Worm (Caenorhabditis elegans) whole organism, young adult: Measurements from ENCODE around the gene F38B7.10.

Experiments used
- B0336.3 ChIP-seq: fragments of 200-800 bp; sonication (Bioruptor generic); IDR thresholded peaks from 2 replicates; pipeline ENCODE4 v1.3.6; 2022; ENCODE audit warnings: missing genetic modification characterization, missing compliant biosample characterization
- F10E7.11 ChIP-seq: sonication (generic microtip); optimal IDR thresholded peaks from 2 replicates; lab custom pipeline; 2017; ENCODE audit warnings: mild to moderate bottlenecking, missing genetic modification characterization, moderate library complexity, missing compliant biosample characterization
- F23B12.7 ChIP-seq: sonication (generic microtip); optimal IDR thresholded peaks from 2 replicates; lab custom pipeline; 2017; ENCODE audit warnings: missing genetic modification characterization, mild to moderate bottlenecking, missing compliant biosample characterization, antibody characterized with exemption, moderate library complexity; ENCODE audit not compliant: insufficient read depth
- F37B4.10 ChIP-seq: fragments of 200-800 bp; sonication (Bioruptor generic); IDR thresholded peaks from 2 replicates; pipeline ENCODE4 v1.3.6; 2022; ENCODE audit warnings: missing genetic modification characterization, missing compliant biosample characterization
- F52B5.7 ChIP-seq: sonication (generic microtip); optimal IDR thresholded peaks from 2 replicates; lab custom pipeline; 2016; ENCODE audit warnings: mild to moderate bottlenecking, missing genetic modification characterization, missing compliant biosample characterization
- F55B11.4 ChIP-seq: sonication (generic microtip); optimal IDR thresholded peaks from 2 replicates; lab custom pipeline; 2016; ENCODE audit warnings: missing compliant biosample characterization, missing genetic modification characterization, borderline replicate concordance; ENCODE audit not compliant: insufficient read depth
- F57A8.1 ChIP-seq: fragments of 200-800 bp; sonication (Bioruptor generic); optimal IDR thresholded peaks from 2 replicates; lab custom pipeline; 2018; ENCODE audit warnings: mild to moderate bottlenecking, missing genetic modification characterization, moderate library complexity, missing compliant biosample characterization
- F57C9.4 ChIP-seq: sonication (generic microtip); optimal IDR thresholded peaks from 2 replicates; lab custom pipeline; 2017; ENCODE audit warnings: mild to moderate bottlenecking, missing genetic modification characterization, missing compliant biosample characterization
- T26A5.8 ChIP-seq: sonication (generic microtip); optimal IDR thresholded peaks from 2 replicates; lab custom pipeline; 2016; ENCODE audit warnings: missing genetic modification characterization, missing compliant biosample characterization
- Y79H2A.3 ChIP-seq: fragments of 200-800 bp; sonication (Bioruptor generic); conservative IDR thresholded peaks from 2 replicates; pipeline ENCODE4 v1.3.6; 2022; ENCODE audit warnings: missing genetic modification reagents, missing genetic modification characterization, missing compliant biosample characterization
- akir-1 ChIP-seq: fragments of 200-800 bp; sonication (Bioruptor generic); optimal IDR thresholded peaks from 2 replicates; lab custom pipeline; 2018; ENCODE audit warnings: mild to moderate bottlenecking, missing genetic modification characterization, moderate library complexity, missing compliant biosample characterization
- ama-1 ChIP-seq, 3 experiments: fragments of 150-350 bp in 1 of 3; sonication (generic microtip) in 2 of 3; optimal IDR thresholded peaks; 2 replicates each; lab custom pipeline; 2014 to 2018; ENCODE audit warnings: missing biosample characterization in 2 of 3, missing genetic modification characterization in 2 of 3, missing genetic modification reagents in 2 of 3
- aptf-2 ChIP-seq: fragments of 200-800 bp; sonication (Bioruptor generic); conservative IDR thresholded peaks from 2 replicates; pipeline ENCODE4 v1.3.6; 2022; ENCODE audit warnings: missing genetic modification reagents, missing genetic modification characterization, missing compliant biosample characterization
- attf-5 ChIP-seq: fragments of 200-800 bp; sonication (Bioruptor generic); optimal IDR thresholded peaks from 2 replicates; lab custom pipeline; 2018; ENCODE audit warnings: mild to moderate bottlenecking, missing genetic modification characterization, missing compliant biosample characterization
- attf-6 ChIP-seq: fragments of 200-800 bp; sonication (Bioruptor generic); IDR thresholded peaks from 2 replicates; pipeline ENCODE4 v1.3.6; 2022; ENCODE audit warnings: missing genetic modification reagents, missing genetic modification characterization, missing compliant biosample characterization
- cebp-1 ChIP-seq, 2 experiments: fragments of 200-800 bp in 1 of 2; sonication (Bioruptor generic) in 1 of 2; sonication (generic microtip) in 1 of 2; IDR thresholded peaks in 1 of 2; optimal IDR thresholded peaks in 1 of 2; 2 replicates each; pipeline versions ENCODE4 v1.3.6 to Lab custom; 2017 to 2022; ENCODE audit warnings: missing compliant biosample characterization in 2 of 2, missing genetic modification characterization in 2 of 2, mild to moderate bottlenecking in 1 of 2, missing genetic modification reagents in 1 of 2, moderate library complexity in 1 of 2
- cebp-2 ChIP-seq: fragments of 200-800 bp; sonication (Bioruptor generic); IDR thresholded peaks from 2 replicates; pipeline ENCODE4 v1.3.6; 2022; ENCODE audit warnings: missing genetic modification characterization, missing compliant biosample characterization
- ceh-27 ChIP-seq: fragments of 200-800 bp; sonication (Bioruptor generic); optimal IDR thresholded peaks from 2 replicates; lab custom pipeline; 2018; ENCODE audit warnings: mild to moderate bottlenecking, missing genetic modification characterization, moderate library complexity, missing compliant biosample characterization
- ceh-40 ChIP-seq: fragments of 200-800 bp; sonication (Bioruptor generic); IDR thresholded peaks from 2 replicates; pipeline ENCODE4 v1.3.6; 2022; ENCODE audit warnings: missing genetic modification characterization, missing compliant biosample characterization
- ceh-91 ChIP-seq: fragments of 200-800 bp; sonication (Bioruptor generic); IDR thresholded peaks from 2 replicates; pipeline ENCODE4 v1.3.6; 2022; ENCODE audit warnings: missing genetic modification reagents, missing genetic modification characterization, missing compliant biosample characterization
- chd-7 ChIP-seq: sonication (generic microtip); optimal IDR thresholded peaks from 2 replicates; lab custom pipeline; 2016; ENCODE audit warnings: mild to moderate bottlenecking, missing genetic modification characterization, moderate library complexity, missing compliant biosample characterization
- dpl-1 ChIP-seq: fragments of 150-350 bp; optimal IDR thresholded peaks from 2 replicates; lab custom pipeline; 2014; ENCODE audit warnings: missing biosample characterization, missing genetic modification reagents, missing genetic modification characterization
- egl-44 ChIP-seq: fragments of 200-800 bp; sonication (Bioruptor generic); IDR thresholded peaks from 2 replicates; pipeline ENCODE4 v1.3.6; 2022; ENCODE audit warnings: missing genetic modification reagents, missing genetic modification characterization, missing compliant biosample characterization
- gei-17 ChIP-seq: fragments of 200-800 bp; sonication (Bioruptor generic); optimal IDR thresholded peaks from 2 replicates; lab custom pipeline; 2018; ENCODE audit warnings: mild to moderate bottlenecking, missing genetic modification characterization, missing compliant biosample characterization
- lin-35 ChIP-seq, 3 experiments: fragments of 150-350 bp in 2 of 3; sonication (generic microtip) in 1 of 3; optimal IDR thresholded peaks; 2 replicates each; lab custom pipeline; 2014 to 2018; ENCODE audit warnings: missing biosample characterization in 3 of 3, missing genetic modification characterization in 3 of 3, missing genetic modification reagents in 3 of 3
- lin-40 ChIP-seq: sonication (generic microtip); optimal IDR thresholded peaks from 2 replicates; lab custom pipeline; 2016; ENCODE audit warnings: missing genetic modification characterization, mild to moderate bottlenecking, missing compliant biosample characterization, missing genotype, missing genetic modification reagents
- lin-54 ChIP-seq: fragments of 200-800 bp; sonication (Bioruptor generic); optimal IDR thresholded peaks from 2 replicates; lab custom pipeline; 2018; ENCODE audit warnings: mild to moderate bottlenecking, missing genetic modification characterization, missing compliant biosample characterization
- lsy-27 ChIP-seq: sonication (generic microtip); optimal IDR thresholded peaks from 2 replicates; lab custom pipeline; 2017; ENCODE audit warnings: missing genetic modification characterization, mild to moderate bottlenecking, missing compliant biosample characterization, antibody characterized with exemption, missing genotype, borderline replicate concordance; ENCODE audit not compliant: insufficient read depth
- madf-10 ChIP-seq: sonication (generic microtip); optimal IDR thresholded peaks from 2 replicates; lab custom pipeline; 2016; ENCODE audit warnings: mild to moderate bottlenecking, missing genetic modification characterization, missing compliant biosample characterization
- madf-6 ChIP-seq: fragments of 200-800 bp; sonication (Bioruptor generic); IDR thresholded peaks from 2 replicates; pipeline ENCODE4 v1.3.6; 2022; ENCODE audit warnings: missing genetic modification reagents, missing genetic modification characterization, missing compliant biosample characterization
- mcd-1 ChIP-seq: fragments of 200-800 bp; sonication (Bioruptor generic); IDR thresholded peaks from 2 replicates; pipeline ENCODE4 v1.3.6; 2022; ENCODE audit warnings: missing genetic modification reagents, missing genetic modification characterization, missing compliant biosample characterization
- nfya-1 ChIP-seq: sonication (generic microtip); optimal IDR thresholded peaks from 2 replicates; lab custom pipeline; 2017; ENCODE audit warnings: antibody characterized with exemption, missing compliant biosample characterization, missing genetic modification characterization, borderline replicate concordance; ENCODE audit not compliant: insufficient read depth
- nhr-80 ChIP-seq: sonication (generic microtip); optimal IDR thresholded peaks from 2 replicates; lab custom pipeline; 2016; ENCODE audit warnings: missing genetic modification characterization, missing compliant biosample characterization
- nhr-90 ChIP-seq: sonication (generic microtip); optimal IDR thresholded peaks from 2 replicates; lab custom pipeline; 2016; ENCODE audit warnings: missing genotype, mild to moderate bottlenecking, missing genetic modification characterization, missing compliant biosample characterization
- pha-4 ChIP-seq: fragments of 150-350 bp; sonication (generic microtip); optimal IDR thresholded peaks from 2 replicates; lab custom pipeline; 2014; ENCODE audit warnings: missing biosample characterization, missing genetic modification reagents, missing genetic modification characterization
- rec-8 ChIP-seq, 2 experiments: sonication (generic microtip); optimal IDR thresholded peaks; 2 replicates each; lab custom pipeline; 2016; ENCODE audit warnings: mild to moderate bottlenecking in 2 of 2, missing genetic modification characterization in 2 of 2, missing genetic modification reagents in 2 of 2, missing genotype in 2 of 2, missing biosample characterization in 1 of 2, missing compliant biosample characterization in 1 of 2, moderate library complexity in 1 of 2
- repo-1 ChIP-seq: sonication (generic microtip); optimal IDR thresholded peaks from 2 replicates; lab custom pipeline; 2017; ENCODE audit warnings: mild to moderate bottlenecking, missing genetic modification characterization, missing compliant biosample characterization
- snpc-1.1 ChIP-seq: sonication (generic microtip); optimal IDR thresholded peaks from 2 replicates; lab custom pipeline; 2017; ENCODE audit warnings: missing genetic modification characterization, mild to moderate bottlenecking, missing compliant biosample characterization, antibody characterized with exemption, moderate library complexity, missing genotype, missing genetic modification reagents; ENCODE audit not compliant: insufficient read depth
- snpc-1.3 ChIP-seq: sonication (generic microtip); optimal IDR thresholded peaks from 2 replicates; lab custom pipeline; 2017; ENCODE audit warnings: missing genetic modification characterization, mild to moderate bottlenecking, missing compliant biosample characterization, antibody characterized with exemption, moderate library complexity, missing genotype, missing genetic modification reagents; ENCODE audit not compliant: insufficient read depth
- snpc-4 ChIP-seq, 5 experiments: fragments of 150-350 bp in 1 of 5; sonication (generic microtip) in 4 of 5; optimal IDR thresholded peaks; 2 replicates each; lab custom pipeline; 2014 to 2018; ENCODE audit warnings: missing genetic modification characterization in 5 of 5, missing biosample characterization in 3 of 5, antibody characterized with exemption in 2 of 5, mild to moderate bottlenecking in 2 of 5, missing compliant biosample characterization in 2 of 5, missing genotype in 2 of 5, moderate library complexity in 2 of 5, missing genetic modification reagents in 1 of 5
- tbx-9 ChIP-seq: sonication (generic microtip); optimal IDR thresholded peaks from 2 replicates; lab custom pipeline; 2016; ENCODE audit warnings: borderline replicate concordance, missing genetic modification characterization, inconsistent platforms, missing compliant biosample characterization
- ztf-22 ChIP-seq: fragments of 200-800 bp; sonication (Bioruptor generic); optimal IDR thresholded peaks from 2 replicates; lab custom pipeline; 2018; ENCODE audit warnings: mild to moderate bottlenecking, missing genetic modification characterization, moderate library complexity, missing compliant biosample characterization
- ztf-26 ChIP-seq: sonication (generic microtip); optimal IDR thresholded peaks from 2 replicates; lab custom pipeline; 2017; ENCODE audit warnings: missing genetic modification characterization, missing compliant biosample characterization
- ztf-28 ChIP-seq: fragments of 200-800 bp; sonication (Bioruptor generic); IDR thresholded peaks from 2 replicates; pipeline ENCODE4 v1.3.6; 2022; ENCODE audit warnings: missing genetic modification reagents, missing genetic modification characterization, missing compliant biosample characterization
- ztf-6 ChIP-seq: fragments of 200-800 bp; sonication (Bioruptor generic); IDR thresholded peaks from 2 replicates; pipeline ENCODE4 v1.3.6; 2022; ENCODE audit warnings: missing genetic modification reagents, missing genetic modification characterization, missing compliant biosample characterization

F38B7.10 gene

DNA sequence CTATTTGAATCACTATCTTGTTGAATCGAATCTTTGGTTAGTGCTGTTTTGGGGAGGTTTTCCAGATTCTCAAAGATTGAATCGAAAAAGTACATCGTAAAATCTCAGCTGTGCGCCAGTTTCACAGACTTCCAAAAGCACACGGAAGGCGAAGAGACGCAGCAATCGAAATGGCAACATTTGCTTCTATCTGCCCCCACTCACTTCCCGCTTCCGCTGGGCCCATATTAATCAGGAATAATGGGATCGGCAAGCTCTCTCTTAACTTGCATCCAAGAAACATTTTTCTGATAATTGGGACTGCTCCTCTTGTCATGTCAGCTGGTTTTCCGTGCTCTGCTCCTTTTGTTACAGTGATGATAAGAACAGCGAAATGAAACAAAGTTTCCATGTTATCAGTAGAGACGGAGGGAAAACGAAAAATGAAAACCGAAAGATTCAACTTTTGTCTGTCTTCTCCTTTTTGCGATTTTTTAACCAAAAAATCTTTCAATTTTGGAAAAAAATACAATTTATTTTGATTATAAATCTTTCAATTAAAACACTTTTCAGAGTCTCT lies 9.7 kb upstream of the F38B7.10 start (continued):
- no peak for TF ChIP-seq ama-1 (optimal IDR thresholded peaks at IDR 0.05; lab: Kevin White, UChicago)
- no peak for TF ChIP-seq ama-1 (GFP tag; optimal IDR thresholded peaks at IDR 0.05; lab: Kevin White, UChicago)
- no peak for TF ChIP-seq F52B5.7 (tag; lab: Kevin White, UChicago)
- no peak for TF ChIP-seq egl-44
- TF ChIP-seq F55B11.4, result no peak
- TF ChIP-seq B0336.3 (GFP tag; lab: Robert Waterston, UW), result peak; percentile 9; the same call in 1 of the 2 replicates
- no peak for TF ChIP-seq F10E7.11 (tag; lab: Kevin White, UChicago)
- TF ChIP-seq lsy-27 (tag; lab: Kevin White, UChicago), result no peak
- no peak for TF ChIP-seq gei-17
- TF ChIP-seq ztf-22, result no peak
- TF ChIP-seq aptf-2 (GFP tag; lab: Robert Waterston, UW), result no peak
- no peak for TF ChIP-seq cebp-1 (GFP tag; IDR thresholded peaks at IDR 0.05; lab: Robert Waterston, UW)
- no peak for TF ChIP-seq cebp-1 (tag; optimal IDR thresholded peaks at IDR 0.05; lab: Kevin White, UChicago)
- TF ChIP-seq chd-7 (tag; lab: Kevin White, UChicago), result no peak
- no peak for TF ChIP-seq madf-6 (GFP tag; lab: Robert Waterston, UW)
- TF ChIP-seq madf-10 (tag; lab: Kevin White, UChicago), result no peak
- no peak for TF ChIP-seq T26A5.8 (tag; lab: Kevin White, UChicago)
- peak; percentile 86 for TF ChIP-seq nhr-80 (tag; lab: Kevin White, UChicago)
- TF ChIP-seq lin-54 (GFP tag; lab: Kevin White, UChicago), result no peak
- TF ChIP-seq attf-6 (GFP tag; lab: Robert Waterston, UW), result no peak
- no peak for TF ChIP-seq akir-1 (GFP tag; lab: Kevin White, UChicago)
- no peak for TF ChIP-seq ztf-28 (GFP tag; lab: Robert Waterston, UW)
- TF ChIP-seq ceh-40 (GFP tag; lab: Robert Waterston, UW), result no peak
- no peak for TF ChIP-seq nhr-90
- TF ChIP-seq tbx-9 (tag; lab: Kevin White, UChicago), result no peak
- no peak for TF ChIP-seq mcd-1 (GFP tag; lab: Robert Waterston, UW)
- TF ChIP-seq ceh-91, result no peak
- TF ChIP-seq snpc-1.1 (tag; lab: Kevin White, UChicago), result no peak
- no peak for TF ChIP-seq pha-4 (tag; lab: Kevin White, UChicago)
- TF ChIP-seq snpc-1.3 (tag; lab: Kevin White, UChicago), result no peak
- no peak for TF ChIP-seq cebp-2 (GFP tag; lab: Robert Waterston, UW)
- TF ChIP-seq F57A8.1 (GFP tag; lab: Kevin White, UChicago), result no peak
- TF ChIP-seq Y79H2A.3 (GFP tag; lab: Robert Waterston, UW), result no peak
- TF ChIP-seq F57C9.4 (tag; lab: Kevin White, UChicago), result no peak
- no peak for TF ChIP-seq lin-40
- TF ChIP-seq nfya-1, result no peak
- no peak for TF ChIP-seq F37B4.10 (GFP tag; lab: Robert Waterston, UW)
- TF ChIP-seq ceh-27 (GFP tag; lab: Kevin White, UChicago), result no peak
- TF ChIP-seq ztf-26, result peak; percentile 47
- no peak for TF ChIP-seq ztf-6 (GFP tag; lab: Robert Waterston, UW)
- TF ChIP-seq snpc-4 (GFP tag; optimal IDR thresholded peaks at IDR 0.05; lab: Kevin White, UChicago), result no peak
- TF ChIP-seq snpc-4 (tag; optimal IDR thresholded peaks at IDR 0.05; lab: Kevin White, UChicago), result peak in 1 of 4 experiments; percentile 33
- no peak for TF ChIP-seq rec-8 (tag; optimal IDR thresholded peaks at IDR 0.05; lab: Kevin White, UChicago)
- TF ChIP-seq dpl-1 (GFP tag; lab: Kevin White, UChicago), result no peak
- TF ChIP-seq lin-35 (GFP tag; optimal IDR thresholded peaks at IDR 0.05; lab: Kevin White, UChicago), result peak in 1 of 3 experiments; percentile 47
- TF ChIP-seq attf-5 (GFP tag; lab: Kevin White, UChicago), result no peak
- no peak for TF ChIP-seq repo-1
- TF ChIP-seq F23B12.7 (tag; lab: Kevin White, UChicago), result no peak
